Fruit fly (Drosophila melanogaster) whole organism, prepupa: ENCODE measurements around the gene Ubc87F.

Experiments used
- CG6276 ChIP-seq: fragments of 200-800 bp; sonication (Bioruptor generic); optimal IDR thresholded peaks from 2 replicates; lab custom pipeline; 2017; ENCODE audit warnings: missing biosample characterization, mild to moderate bottlenecking, missing genetic modification characterization
- CG7368 ChIP-seq: fragments of 200-800 bp; sonication (Bioruptor generic); optimal IDR thresholded peaks from 3 replicates; lab custom pipeline; 2016; ENCODE audit warnings: missing biosample characterization, missing genetic modification characterization
- CG8119 ChIP-seq: fragments of 200-800 bp; sonication (Bioruptor generic); IDR thresholded peaks from 3 replicates; pipeline ENCODE4 v1.3.6; 2022; ENCODE audit warnings: missing biosample characterization, missing genetic modification characterization
- Sox102F ChIP-seq: fragments of 200-800 bp; sonication (Bioruptor generic); optimal IDR thresholded peaks from 2 replicates; lab custom pipeline; 2016; ENCODE audit warnings: missing biosample characterization, mild to moderate bottlenecking, missing genetic modification characterization
- Sox15 ChIP-seq: fragments of 200-800 bp; sonication (Bioruptor generic); optimal IDR thresholded peaks from 3 replicates; lab custom pipeline; 2016; ENCODE audit warnings: missing biosample characterization, missing genetic modification characterization
- fd59A ChIP-seq: fragments of 200-800 bp; sonication (Bioruptor generic); optimal IDR thresholded peaks from 2 replicates; lab custom pipeline; 2017; ENCODE audit warnings: missing biosample characterization, mild to moderate bottlenecking, missing genetic modification characterization, missing genetic modification reagents
- fd85E ChIP-seq: fragments of 200-800 bp; sonication (Bioruptor generic); optimal IDR thresholded peaks from 3 replicates; lab custom pipeline; 2016; ENCODE audit warnings: missing biosample characterization, missing genetic modification characterization
- fkh ChIP-seq: fragments of 200-800 bp; sonication (Bioruptor generic); optimal IDR thresholded peaks from 3 replicates; lab custom pipeline; 2017; ENCODE audit warnings: missing biosample characterization, mild to moderate bottlenecking, missing genetic modification characterization, moderate library complexity
- lz ChIP-seq: fragments of 200-800 bp; sonication (Bioruptor generic); optimal IDR thresholded peaks from 3 replicates; lab custom pipeline; 2016; ENCODE audit warnings: missing biosample characterization, missing genetic modification characterization
- pdm3 ChIP-seq: fragments of 200-800 bp; sonication (Bioruptor generic); optimal IDR thresholded peaks from 3 replicates; lab custom pipeline; 2016; ENCODE audit warnings: missing biosample characterization, missing genetic modification characterization
- salr ChIP-seq, 2 experiments: fragments of 200-800 bp; sonication (Bioruptor generic); optimal IDR thresholded peaks; 3 replicates each; lab custom pipeline; 2016 to 2018; ENCODE audit warnings: missing biosample characterization in 2 of 2, missing genetic modification characterization in 2 of 2, mild to moderate bottlenecking in 1 of 2
- spab ChIP-seq: fragments of 200-800 bp; sonication (Bioruptor generic); optimal IDR thresholded peaks from 2 replicates; lab custom pipeline; 2017; ENCODE audit warnings: missing biosample characterization, mild to moderate bottlenecking, missing genetic modification characterization, missing genetic modification reagents
- ss ChIP-seq, 2 experiments: fragments of 200-800 bp; sonication (Bioruptor generic); optimal IDR thresholded peaks; 2 replicates in 1 of 2; 3 replicates in 1 of 2; lab custom pipeline; 2017 to 2018; ENCODE audit warnings: mild to moderate bottlenecking in 2 of 2, missing biosample characterization in 2 of 2, missing genetic modification characterization in 2 of 2, moderate library complexity in 1 of 2
- svp ChIP-seq: fragments of 200-800 bp; sonication (Bioruptor generic); peaks from one replicate; lab custom pipeline; 2016; ENCODE audit warnings: missing biosample characterization, missing genetic modification characterization

- TF ChIP-seq CG8119 (no peak), svp (GFP tag; lab: Kevin White, UChicago) (no peak), spab (GFP tag; lab: Kevin White, UChicago) (no peak), Sox15 (no peak), salr (GFP tag; optimal IDR thresholded peaks at IDR 0.05; lab: Kevin White, UChicago) (no peak), fd59A (GFP tag; lab: Kevin White, UChicago) (no peak), pdm3 (GFP tag; lab: Kevin White, UChicago) (no peak), Sox102F (no peak), ss (GFP tag; optimal IDR thresholded peaks at IDR 0.05; lab: Kevin White, UChicago) (no peak), CG6276 (no peak), fd85E (GFP tag; lab: Kevin White, UChicago) (no peak), CG7368 (no peak), fkh (no peak), lz (GFP tag; lab: Kevin White, UChicago) (no peak)
Measured at dm6 chr3R:13674492-13675033, 43.4 kb downstream of the Ubc87F start, which contains the start of gene Task6.
